Worm (Caenorhabditis elegans): ENCODE data around the gene mec-15.
A peak's percentile ranks its signal among the peaks of the same experiment; 100 is the strongest.

mec-15 gene

ce11 chrII:10218171-10218570 lies 21.3 kb downstream of the mec-15 start, which contains the start of gene ref-1 (continued):
- TF ChIP-seq F10E7.11 (tag; optimal IDR thresholded peaks at IDR 0.05) = no peak
- no peak for TF ChIP-seq let-607 (tag; optimal IDR thresholded peaks at IDR 0.05)

ce11 chrII:10206425-10206824 lies 33.1 kb downstream of the mec-15 start, which contains the start of gene T01E8.1:
Gene T01E8.1, plus strand, starts transcription at chrII:10206725.
- no peak for TF ChIP-seq cebp-1 (GFP tag; IDR thresholded peaks at IDR 0.05)
- no peak for TF ChIP-seq cebp-1 (tag; optimal IDR thresholded peaks at IDR 0.05)
- TF ChIP-seq ceh-58 (GFP tag; IDR thresholded peaks at IDR 0.05) = no peak
- TF ChIP-seq ztf-6 (GFP tag; IDR thresholded peaks at IDR 0.05) = no peak
- TF ChIP-seq sptf-2 (GFP tag; optimal IDR thresholded peaks at IDR 0.05) = no peak
- TF ChIP-seq rec-8 (tag; optimal IDR thresholded peaks at IDR 0.05) = no peak
- TF ChIP-seq bed-2 (GFP tag; IDR thresholded peaks at IDR 0.05) = no peak
- no peak for TF ChIP-seq ceh-79 (tag; optimal IDR thresholded peaks at IDR 0.05)
- TF ChIP-seq efl-1 (GFP tag; optimal IDR thresholded peaks at IDR 0.05) = no peak
- no peak for TF ChIP-seq ceh-40 (GFP tag; IDR thresholded peaks at IDR 0.05)
- no peak for TF ChIP-seq die-1 (tag; optimal IDR thresholded peaks at IDR 0.05)
- TF ChIP-seq chd-7 (tag; optimal IDR thresholded peaks at IDR 0.05) = no peak
- no peak for TF ChIP-seq ekl-4 (GFP tag; IDR thresholded peaks at IDR 0.05)
- TF ChIP-seq hlh-12 (tag; optimal IDR thresholded peaks at IDR 0.05) = no peak
- TF ChIP-seq ztf-26 (tag; optimal IDR thresholded peaks at IDR 0.05) = no peak
- TF ChIP-seq nfya-2 (GFP tag; IDR thresholded peaks at IDR 0.05) = no peak
- TF ChIP-seq rpc-1 (optimal IDR thresholded peaks at IDR 0.05) = no peak
- no peak for TF ChIP-seq rpc-1 (tag; optimal IDR thresholded peaks at IDR 0.05)
- TF ChIP-seq atf-7 (tag; optimal IDR thresholded peaks at IDR 0.05) = no peak
- TF ChIP-seq cebp-2 (GFP tag; IDR thresholded peaks at IDR 0.05) = no peak
- no peak for TF ChIP-seq ama-1 (optimal IDR thresholded peaks at IDR 0.05)
- TF ChIP-seq ama-1 (GFP tag; optimal IDR thresholded peaks at IDR 0.05) = no peak

ce11 chrII:10204428-10205049 lies 35.0 kb downstream of the mec-15 start:
- TF ChIP-seq zfh-2 (GFP tag; conservative IDR thresholded peaks at IDR 0.05) = peak; percentile 57
- no peak for TF ChIP-seq F55B11.4 (tag; optimal IDR thresholded peaks at IDR 0.05; ENCODE audit: borderline replicate concordance, insufficient read depth)

ce11 chrII:10203765-10204164 lies 35.7 kb downstream of the mec-15 start:
- TF ChIP-seq zfh-2 (GFP tag; conservative IDR thresholded peaks at IDR 0.05) (no peak), sdz-38 (tag; optimal IDR thresholded peaks at IDR 0.05) (no peak), tbx-9 (tag; optimal IDR thresholded peaks at IDR 0.05; ENCODE audit: borderline replicate concordance) (no peak), K12H6.12 (tag; optimal IDR thresholded peaks at IDR 0.05) (no peak), Y79H2A.3 (GFP tag; conservative IDR thresholded peaks at IDR 0.05) (no peak), madf-8 (GFP tag; conservative IDR thresholded peaks at IDR 0.05) (no peak), egl-18 (GFP tag; IDR thresholded peaks at IDR 0.05) (no peak), snpc-3.4 (tag; optimal IDR thresholded peaks at IDR 0.05) (no peak), ztf-22 (GFP tag; optimal IDR thresholded peaks at IDR 0.05) (no peak)

ce11 chrII:10203067-10203466 lies 36.4 kb downstream of the mec-15 start:
- no peak for TF ChIP-seq unc-62 (GFP tag; optimal IDR thresholded peaks at IDR 0.05)
- no peak for TF ChIP-seq lin-54 (GFP tag; optimal IDR thresholded peaks at IDR 0.05)
- TF ChIP-seq egl-18 (GFP tag; IDR thresholded peaks at IDR 0.05) = no peak
- TF ChIP-seq repo-1 (tag; optimal IDR thresholded peaks at IDR 0.05) = no peak
- no peak for TF ChIP-seq F39B2.1 (GFP tag; IDR thresholded peaks at IDR 0.05)
- TF ChIP-seq K11D2.4 (GFP tag; IDR thresholded peaks at IDR 0.05) = no peak

Measured in whole organism, young adult.